Worm (Caenorhabditis elegans) whole organism, L3 larva: ENCODE measurements around the gene his-35.
A peak's percentile ranks its signal among the peaks of the same experiment; 100 is the strongest.

Experiments used
- ama-1 ChIP-seq: fragments of 150-350 bp; optimal IDR thresholded peaks from 2 replicates; lab custom pipeline; 2018
- jun-1 ChIP-seq: fragments of 150-350 bp; optimal IDR thresholded peaks from 2 replicates; lab custom pipeline; 2014; ENCODE audit warnings: missing biosample characterization, missing genetic modification reagents, missing genetic modification characterization
- nhr-25 ChIP-seq: sonication (generic microtip); optimal IDR thresholded peaks from 2 replicates; lab custom pipeline; 2017; ENCODE audit warnings: missing biosample characterization, missing genetic modification characterization
- pqm-1 ChIP-seq: fragments of 150-350 bp; optimal IDR thresholded peaks from 2 replicates; lab custom pipeline; 2017; ENCODE audit warnings: missing biosample characterization, missing genetic modification characterization, inconsistent platforms

ce11 chrV:9518832-9519231 lies 26.3 kb downstream of the his-35 start, which contains the start of gene C50F4.8:
- TF ChIP-seq pqm-1 (tag; lab: Kevin White, UChicago) = no peak
- no peak for TF ChIP-seq nhr-25 (tag; lab: Kevin White, UChicago)
- TF ChIP-seq jun-1 (tag; lab: Kevin White, UChicago) = no peak
- peak; percentile 37 for TF ChIP-seq ama-1 (lab: Kevin White, UChicago)
